Worm (Caenorhabditis elegans) whole organism, L4/young adult: ENCODE measurements around the gene F29G6.1.

Experiments used
- W03F9.2 ChIP-seq: fragments of 150-350 bp; optimal IDR thresholded peaks from 2 replicates; lab custom pipeline; 2014; ENCODE audit warnings: missing biosample characterization, missing genetic modification characterization
- dao-5 ChIP-seq: sonication (generic microtip); optimal IDR thresholded peaks from 2 replicates; lab custom pipeline; 2016; ENCODE audit warnings: missing genotype, missing genetic modification characterization, moderate library complexity, missing compliant biosample characterization
- him-1 ChIP-seq: sonication (generic microtip); optimal IDR thresholded peaks from 2 replicates; lab custom pipeline; 2016; ENCODE audit warnings: missing genotype, missing genetic modification reagents, missing genetic modification characterization, missing compliant biosample characterization

Gene F29G6.1

ce11 chrX:11522058-11522757, 20.1 kb downstream of the F29G6.1 start, which contains the start of gene sdc-2:
TSS of gene sdc-2 (plus strand) at chrX:11522707.
- no peak for TF ChIP-seq dao-5
- TF ChIP-seq him-1 (tag; lab: Kevin White, UChicago): peak; percentile 44

ce11 chrX:11523704-11524103, 21.6 kb downstream of the F29G6.1 start:
- no peak for TF ChIP-seq W03F9.2 (tag; lab: Kevin White, UChicago)
- TF ChIP-seq him-1 (tag; lab: Kevin White, UChicago): no peak
- TF ChIP-seq dao-5: no peak

- TF ChIP-seq dao-5: no peak
- TF ChIP-seq him-1 (tag; lab: Kevin White, UChicago): no peak
- TF ChIP-seq W03F9.2 (tag; lab: Kevin White, UChicago): no peak
These were observed 31.5 kb downstream of the F29G6.1 start, which contains the start of gene C35C5.8 for ce11 chrX:11533543-11534003. TSS of gene C35C5.8 (plus strand) at chrX:11533593.

ce11 chrX:11534443-11534842, 32.4 kb downstream of the F29G6.1 start:
- TF ChIP-seq him-1 (tag; lab: Kevin White, UChicago) (no peak), W03F9.2 (tag; lab: Kevin White, UChicago) (no peak), dao-5 (no peak)

- TF ChIP-seq him-1 (tag; lab: Kevin White, UChicago): no peak
- no peak for TF ChIP-seq dao-5
- TF ChIP-seq W03F9.2 (tag; lab: Kevin White, UChicago): no peak
These were observed 34.3 kb downstream of the F29G6.1 start, which contains the start of gene C35C5.9 for ce11 chrX:11536408-11536807. TSS of gene C35C5.9 (plus strand) at chrX:11536568.

ce11 chrX:11537240-11537764, 35.2 kb downstream of the F29G6.1 start, which contains the start of gene gcp-2.2:
TSS of gene gcp-2.2 (plus strand) at chrX:11537714.
- TF ChIP-seq W03F9.2 (tag; lab: Kevin White, UChicago) (no peak), him-1 (tag; lab: Kevin White, UChicago) (no peak), dao-5 (no peak)

ce11 chrX:11541690-11542089, 39.6 kb downstream of the F29G6.1 start:
- TF ChIP-seq him-1 (tag; lab: Kevin White, UChicago) (no peak), dao-5 (no peak), W03F9.2 (tag; lab: Kevin White, UChicago) (no peak)

ce11 chrX:11546445-11547275, 44.6 kb downstream of the F29G6.1 start, which contains the start of gene selt-1.1:
TSS of gene selt-1.1 (minus strand) at chrX:11546495.
- TF ChIP-seq him-1 (tag; lab: Kevin White, UChicago): no peak
- peak; percentile 64 for TF ChIP-seq W03F9.2 (tag; lab: Kevin White, UChicago)

- TF ChIP-seq dao-5: no peak
- TF ChIP-seq W03F9.2 (tag; lab: Kevin White, UChicago): no peak
- TF ChIP-seq him-1 (tag; lab: Kevin White, UChicago): no peak
These were observed 45.5 kb downstream of the F29G6.1 start for ce11 chrX:11547442-11548023.

ce11 chrX:11548308-11548707, 46.2 kb downstream of the F29G6.1 start, which contains the start of gene mig-2:
TSS of gene mig-2 (plus strand) at chrX:11548608.
- TF ChIP-seq W03F9.2 (tag; lab: Kevin White, UChicago): no peak
- TF ChIP-seq him-1 (tag; lab: Kevin White, UChicago): no peak
- TF ChIP-seq dao-5: no peak

ce11 chrX:11551808-11552207, 49.7 kb downstream of the F29G6.1 start:
- TF ChIP-seq him-1 (tag; lab: Kevin White, UChicago) (no peak), W03F9.2 (tag; lab: Kevin White, UChicago) (no peak)

ce11 chrX:11552879-11553278, 50.8 kb downstream of the F29G6.1 start:
- TF ChIP-seq W03F9.2 (tag; lab: Kevin White, UChicago) (no peak), him-1 (tag; lab: Kevin White, UChicago) (no peak), dao-5 (no peak)

- no peak for TF ChIP-seq W03F9.2 (tag; lab: Kevin White, UChicago)
- TF ChIP-seq dao-5: no peak
- no peak for TF ChIP-seq him-1 (tag; lab: Kevin White, UChicago)
These were observed 52.5 kb downstream of the F29G6.1 start for ce11 chrX:11554522-11554921.
